Fruit fly (Drosophila melanogaster): Measurements from ENCODE around the gene shep.

The shep gene

DNA sequence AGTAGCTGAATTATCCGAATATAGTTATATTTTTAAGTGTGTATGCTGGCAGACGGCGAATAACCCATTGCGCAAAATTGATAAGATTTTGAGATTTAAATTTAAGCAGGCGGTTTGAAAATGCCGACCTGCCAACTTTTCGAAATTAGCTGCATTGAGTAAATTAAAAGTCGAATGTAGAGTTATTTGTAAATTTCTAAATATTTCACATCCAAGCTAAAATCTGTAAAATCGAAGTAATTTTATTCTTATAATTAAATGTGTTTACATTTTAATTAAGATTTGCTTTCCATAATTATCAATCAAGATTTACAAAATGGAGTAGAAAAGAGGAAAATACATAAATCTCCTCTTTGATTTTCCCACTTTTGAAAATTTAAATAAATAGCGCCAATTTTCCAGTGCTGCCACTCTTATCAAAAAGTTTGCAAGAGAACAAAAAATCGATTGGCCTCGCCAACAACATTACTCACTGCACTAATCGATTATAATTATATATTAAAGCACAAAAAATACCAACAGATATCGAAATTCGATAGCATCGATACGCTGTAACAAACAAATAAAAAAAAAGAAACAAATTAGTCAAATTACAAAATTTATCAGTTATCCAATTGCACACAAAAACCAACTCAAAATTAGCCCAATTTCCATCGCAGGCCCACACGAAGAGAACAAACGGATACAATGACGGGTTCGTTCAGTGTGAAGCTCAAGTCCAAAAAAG, 143.9 kb downstream of the shep start, which contains the start of gene Yod1 (continued):
- TF ChIP-seq bsh (GFP tag; optimal IDR thresholded peaks at IDR 0.05) (no peak), CG3847 (GFP tag; IDR thresholded peaks at IDR 0.05) (peak; percentile 13; the same call in 1 of the 2 replicates), vvl (GFP tag; IDR thresholded peaks at IDR 0.05) (no peak), yki (optimal IDR thresholded peaks at IDR 0.05) (no peak), lab (GFP tag; optimal IDR thresholded peaks at IDR 0.05) (no peak), CG34376 (GFP tag; optimal IDR thresholded peaks at IDR 0.05) (no peak), CG8290 (GFP tag; optimal IDR thresholded peaks at IDR 0.05) (no peak), CG8290 (tag; optimal IDR thresholded peaks at IDR 0.05) (no peak), mirr (GFP tag; optimal IDR thresholded peaks at IDR 0.05) (no peak), lov (optimal IDR thresholded peaks at IDR 0.05) (no peak), lov (GFP tag; IDR thresholded peaks at IDR 0.05) (no peak), CG17186 (GFP tag; optimal IDR thresholded peaks at IDR 0.05) (no peak), CG12236 (GFP tag; optimal IDR thresholded peaks at IDR 0.05) (no peak), BEAF-32 (GFP tag; optimal IDR thresholded peaks at IDR 0.05) (peak; percentile 68), CG13894 (tag; optimal IDR thresholded peaks at IDR 0.05) (no peak), h (optimal IDR thresholded peaks at IDR 0.05) (no peak), wor (GFP tag; IDR thresholded peaks at IDR 0.05) (no peak), CG6854 (GFP tag; optimal IDR thresholded peaks at IDR 0.05) (no peak), croc (GFP tag; conservative IDR thresholded peaks at IDR 0.05) (no peak), D19A (tag; optimal IDR thresholded peaks at IDR 0.05) (no peak), CG1602 (GFP tag; optimal IDR thresholded peaks at IDR 0.05) (no peak), Xrp1 (GFP tag; IDR thresholded peaks at IDR 0.05) (no peak), Kr (GFP tag; optimal IDR thresholded peaks at IDR 0.05) (no peak), CG6683 (GFP tag; optimal IDR thresholded peaks at IDR 0.05) (no peak), HmgD (GFP tag; optimal IDR thresholded peaks at IDR 0.05) (no peak), ac (GFP tag; optimal IDR thresholded peaks at IDR 0.05) (no peak), Spps (tag; optimal IDR thresholded peaks at IDR 0.05) (no peak), HLH54F (GFP tag; optimal IDR thresholded peaks at IDR 0.05) (no peak), CG11456 (GFP tag; IDR thresholded peaks at IDR 0.05) (no peak), tap (tag; optimal IDR thresholded peaks at IDR 0.05) (no peak), hbn (GFP tag; IDR thresholded peaks at IDR 0.05; ENCODE audit: partially characterized antibody) (peak; percentile 68), CG9876 (GFP tag; optimal IDR thresholded peaks at IDR 0.05) (no peak), sqz (GFP tag; optimal IDR thresholded peaks at IDR 0.05) (peak; percentile 69), lilli (GFP tag; optimal IDR thresholded peaks at IDR 0.05) (no peak), amos (GFP tag; IDR thresholded peaks at IDR 0.05; ENCODE audit: partially characterized antibody) (peak; percentile 73), CG17802 (tag; optimal IDR thresholded peaks at IDR 0.05) (no peak), CG10462 (GFP tag; optimal IDR thresholded peaks at IDR 0.05) (no peak), crc (GFP tag; optimal IDR thresholded peaks at IDR 0.05) (no peak), CG34224 (GFP tag; IDR thresholded peaks at IDR 0.05; ENCODE audit: partially characterized antibody) (peak; percentile 87), HLH3B (GFP tag; IDR thresholded peaks at IDR 0.05) (no peak), CG4328 (GFP tag; optimal IDR thresholded peaks at IDR 0.05) (no peak), hkb (optimal IDR thresholded peaks at IDR 0.05) (no peak), hkb (GFP tag; IDR thresholded peaks at IDR 0.05) (no peak), CG3163 (GFP tag; optimal IDR thresholded peaks at IDR 0.05) (no peak), CG11695 (GFP tag; IDR thresholded peaks at IDR 0.05) (no peak), her (GFP tag; optimal IDR thresholded peaks at IDR 0.05) (no peak), bowl (GFP tag; IDR thresholded peaks at IDR 0.05) (no peak), CG11504 (tag; optimal IDR thresholded peaks at IDR 0.05) (peak; percentile 4), run (tag; optimal IDR thresholded peaks at IDR 0.05) (no peak), jumu (GFP tag; optimal IDR thresholded peaks at IDR 0.05) (no peak), mld (GFP tag; IDR thresholded peaks at IDR 0.05; ENCODE audit: partially characterized antibody) (peak; percentile 50; the same call in 2 of the 3 replicates), hth (optimal IDR thresholded peaks at IDR 0.05) (no peak)

Measured in whole organism, embryonic.